Worm (Caenorhabditis elegans) whole organism, L4/young adult: ENCODE data around the gene C10G8.8.

Experiments used
- W03F9.2 ChIP-seq: fragments of 150-350 bp; optimal IDR thresholded peaks from 2 replicates; lab custom pipeline; 2014; ENCODE audit warnings: missing biosample characterization, missing genetic modification characterization
- dao-5 ChIP-seq: sonication (generic microtip); optimal IDR thresholded peaks from 2 replicates; lab custom pipeline; 2016; ENCODE audit warnings: missing genotype, missing genetic modification characterization, moderate library complexity, missing compliant biosample characterization
- him-1 ChIP-seq: sonication (generic microtip); optimal IDR thresholded peaks from 2 replicates; lab custom pipeline; 2016; ENCODE audit warnings: missing genotype, missing genetic modification reagents, missing genetic modification characterization, missing compliant biosample characterization

C10G8.8 gene

DNA sequence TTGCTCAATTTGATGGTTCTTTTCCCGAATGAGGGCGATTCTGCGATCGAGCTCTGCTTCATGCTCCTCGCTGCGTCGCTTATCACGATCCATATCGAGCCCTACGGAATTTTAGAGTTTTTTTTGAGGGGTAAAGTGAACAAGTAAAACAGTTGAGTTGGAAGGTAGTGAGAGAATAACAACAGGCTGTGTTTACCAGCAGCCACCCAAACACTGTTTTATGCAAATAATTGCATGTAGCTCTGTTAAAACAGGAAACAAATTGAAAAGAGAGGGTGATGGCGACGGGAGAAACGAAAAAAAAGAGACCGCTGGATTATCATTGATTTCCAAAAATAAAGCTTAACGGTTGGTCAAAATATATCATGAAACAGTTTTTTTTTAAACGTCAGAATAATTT lies at the start of gene C10G8.8:
TSS of gene C10G8.8 (minus strand) at position 101 of the 400 bp plus-strand sequence.
- no peak for TF ChIP-seq W03F9.2 (tag; lab: Kevin White, UChicago)
- no peak for TF ChIP-seq dao-5 (tag; lab: Kevin White, UChicago)
- TF ChIP-seq him-1 (tag; lab: Kevin White, UChicago): no peak

DNA sequence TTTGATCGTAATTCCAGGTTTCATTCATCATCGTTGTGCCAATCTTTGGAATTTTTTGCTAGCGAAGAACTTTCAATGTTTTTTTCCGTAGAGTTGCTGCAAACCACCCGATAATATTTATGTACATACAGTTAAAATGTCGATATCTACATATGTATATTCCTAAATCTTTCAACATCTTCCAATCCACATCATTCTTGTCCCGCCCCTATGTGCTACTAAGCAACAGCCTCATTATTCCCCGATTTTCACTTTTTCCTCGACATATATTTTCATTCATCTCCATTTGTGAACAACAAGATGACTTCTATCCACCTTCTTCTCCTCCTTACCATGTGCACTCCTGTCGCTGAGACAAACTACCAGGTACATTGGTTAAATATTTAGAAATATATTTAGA lies 43.9 kb upstream of the C10G8.8 start, which contains the start of gene C35A11.3:
TSS of gene C35A11.3 (plus strand) at position 301 of the 400 bp plus-strand sequence.
- TF ChIP-seq W03F9.2 (tag; lab: Kevin White, UChicago): no peak
- TF ChIP-seq him-1 (tag; lab: Kevin White, UChicago): no peak
- no peak for TF ChIP-seq dao-5 (tag; lab: Kevin White, UChicago)

ce11 chrV:5368792-5369191 lies 40.6 kb upstream of the C10G8.8 start, which contains the start of gene T09D3.9:
T09D3.9 (minus strand) TSS chrV:5368892.
- TF ChIP-seq dao-5 (tag; lab: Kevin White, UChicago) (no peak), him-1 (tag; lab: Kevin White, UChicago) (no peak), W03F9.2 (tag; lab: Kevin White, UChicago) (no peak)

ce11 chrV:5364863-5365262 lies 36.6 kb upstream of the C10G8.8 start, which contains the start of gene T09D3.8:
T09D3.8 (plus strand) TSS chrV:5365163.
- TF ChIP-seq him-1 (tag; lab: Kevin White, UChicago): no peak
- TF ChIP-seq dao-5 (tag; lab: Kevin White, UChicago): no peak
- TF ChIP-seq W03F9.2 (tag; lab: Kevin White, UChicago): no peak

ce11 chrV:5362220-5362619 lies 34.0 kb upstream of the C10G8.8 start:
- no peak for TF ChIP-seq dao-5 (tag; lab: Kevin White, UChicago)
- TF ChIP-seq him-1 (tag; lab: Kevin White, UChicago): no peak
- TF ChIP-seq W03F9.2 (tag; lab: Kevin White, UChicago): no peak

DNA sequence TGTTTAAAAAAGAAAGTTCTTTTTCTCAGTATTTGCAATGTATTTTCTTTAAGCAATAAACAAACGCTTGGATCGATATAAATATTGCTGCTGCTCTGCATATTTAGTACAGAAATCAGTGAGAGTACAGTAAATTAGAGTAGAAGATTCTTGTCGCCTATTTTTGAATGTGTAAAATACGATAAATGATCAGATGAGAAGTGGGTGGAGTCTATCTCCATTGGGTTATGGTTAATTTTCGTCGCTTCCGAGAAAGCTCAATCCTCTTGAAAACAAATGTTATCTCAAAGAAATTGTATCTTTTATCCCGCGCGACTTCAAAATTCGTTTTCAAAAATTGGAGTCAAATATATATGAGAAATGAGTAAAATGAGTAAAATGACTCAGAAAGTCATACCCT lies 30.6 kb upstream of the C10G8.8 start, which contains the start of gene nhr-216:
TSS of gene nhr-216 (minus strand) at position 101 of the 400 bp plus-strand sequence.
- TF ChIP-seq him-1 (tag; lab: Kevin White, UChicago) (no peak), dao-5 (tag; lab: Kevin White, UChicago) (no peak), W03F9.2 (tag; lab: Kevin White, UChicago) (no peak)

DNA sequence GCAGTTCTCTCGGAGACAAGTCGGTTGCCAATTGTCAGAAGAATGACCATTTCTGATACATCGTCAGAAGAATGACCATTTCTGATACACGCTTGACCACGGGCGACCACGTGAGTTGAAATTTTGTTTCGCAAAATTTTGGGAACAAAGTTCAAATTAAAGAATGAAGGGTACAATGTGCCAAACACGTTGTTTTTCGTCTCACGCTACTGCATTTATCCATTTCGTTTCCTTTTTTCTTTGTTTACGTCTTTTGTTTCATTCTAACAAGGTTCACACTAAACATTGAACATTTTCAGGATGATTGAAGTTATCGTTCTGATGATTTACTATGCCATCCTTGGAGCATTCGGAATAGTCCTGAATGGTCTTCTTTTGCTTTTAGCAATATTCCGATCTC lies 23.3 kb upstream of the C10G8.8 start, which contains the start of gene srd-9:
TSS of gene srd-9 (plus strand) at position 301 of the 400 bp plus-strand sequence.
- TF ChIP-seq dao-5 (tag; lab: Kevin White, UChicago) (no peak), W03F9.2 (tag; lab: Kevin White, UChicago) (no peak), him-1 (tag; lab: Kevin White, UChicago) (no peak)

DNA sequence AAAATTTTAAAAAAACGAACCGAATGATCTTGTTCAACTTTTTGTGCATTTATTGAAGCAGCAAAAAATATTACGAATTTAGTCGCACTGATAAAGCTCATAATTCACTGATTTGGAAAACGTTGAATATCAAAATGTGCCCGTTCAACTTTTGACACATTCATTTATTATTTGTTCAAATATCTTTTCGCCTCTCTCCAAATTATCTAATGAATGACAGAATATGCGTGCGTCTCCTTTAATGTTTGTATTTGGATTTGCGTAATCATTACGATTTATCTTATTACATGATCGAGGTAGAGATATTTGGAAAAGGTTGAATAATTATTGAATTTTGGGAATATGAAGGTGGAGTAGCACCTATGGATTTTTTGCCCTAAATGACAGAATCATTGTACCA lies 21.3 kb upstream of the C10G8.8 start, which contains the start of gene T09D3.3:
TSS of gene T09D3.3 (minus strand) at position 101 of the 400 bp plus-strand sequence.
- TF ChIP-seq W03F9.2 (tag; lab: Kevin White, UChicago) (no peak), him-1 (tag; lab: Kevin White, UChicago) (no peak), dao-5 (tag; lab: Kevin White, UChicago) (no peak)

ce11 chrV:5345419-5345818 lies 17.2 kb upstream of the C10G8.8 start, which contains the start of gene srg-25:
srg-25 (minus strand) TSS chrV:5345519.
- TF ChIP-seq W03F9.2 (tag; lab: Kevin White, UChicago): no peak

DNA sequence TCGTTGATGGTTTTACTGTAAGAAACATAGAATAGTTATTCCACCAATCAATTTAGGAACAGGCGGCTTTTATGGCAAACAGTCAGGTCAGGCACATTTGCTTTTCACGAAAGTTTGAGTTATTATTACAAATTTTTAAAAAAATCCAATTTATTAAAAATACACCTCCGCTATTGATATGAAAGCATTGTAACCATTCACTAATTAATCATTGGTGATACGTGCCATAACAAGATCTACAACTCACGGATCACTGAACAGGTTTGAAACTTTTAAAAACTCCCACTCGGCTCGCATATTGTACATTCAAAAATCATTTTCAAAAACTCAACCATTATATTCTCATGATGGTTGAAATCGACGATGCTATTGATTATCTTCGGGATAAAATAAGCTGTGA lies 11.3 kb upstream of the C10G8.8 start, which contains the start of gene srg-27:
TSS of gene srg-27 (plus strand) at position 301 of the 400 bp plus-strand sequence.
- TF ChIP-seq him-1 (tag; lab: Kevin White, UChicago) (no peak), W03F9.2 (tag; lab: Kevin White, UChicago) (no peak), dao-5 (tag; lab: Kevin White, UChicago) (no peak)

DNA sequence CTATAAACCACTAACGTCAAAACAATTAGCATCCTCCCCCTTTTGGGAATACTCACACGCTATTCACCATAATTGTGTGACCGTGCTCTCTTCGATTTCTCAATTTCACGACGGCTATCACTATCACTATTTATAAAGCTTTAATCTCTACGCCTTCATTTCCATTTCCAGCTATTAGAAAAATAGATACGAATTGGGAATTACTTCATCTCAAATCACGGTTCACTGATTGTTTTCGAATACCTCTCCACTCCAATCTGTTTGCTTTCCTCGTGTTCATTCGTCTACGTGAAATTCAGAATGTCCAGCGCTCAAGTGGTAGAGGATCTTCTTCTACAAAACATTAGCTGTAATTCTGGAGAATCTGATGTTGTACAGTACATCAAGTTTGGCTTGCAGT lies 8.7 kb upstream of the C10G8.8 start, which contains the start of gene srg-29:
TSS of gene srg-29 (plus strand) at position 301 of the 400 bp plus-strand sequence.
- no peak for TF ChIP-seq dao-5 (tag; lab: Kevin White, UChicago)
- TF ChIP-seq him-1 (tag; lab: Kevin White, UChicago): no peak
- TF ChIP-seq W03F9.2 (tag; lab: Kevin White, UChicago): no peak

- TF ChIP-seq him-1 (tag; lab: Kevin White, UChicago): no peak
- no peak for TF ChIP-seq dao-5 (tag; lab: Kevin White, UChicago)
- no peak for TF ChIP-seq W03F9.2 (tag; lab: Kevin White, UChicago)
Measured at ce11 chrV:5334588-5334987, 6.4 kb upstream of the C10G8.8 start, which contains the start of gene srg-28. srg-28 (plus strand) TSS chrV:5334888.

ce11 chrV:5330967-5331366 lies 2.8 kb upstream of the C10G8.8 start, which contains the start of gene srg-26:
srg-26 (plus strand) TSS chrV:5331267.
- TF ChIP-seq W03F9.2 (tag; lab: Kevin White, UChicago) (no peak), dao-5 (tag; lab: Kevin White, UChicago) (no peak), him-1 (tag; lab: Kevin White, UChicago) (no peak)
